Worm (Caenorhabditis elegans): ENCODE measurements around the gene ZK666.14.
A peak's percentile ranks its signal among the peaks of the same experiment; 100 is the strongest.

Gene ZK666.14

DNA sequence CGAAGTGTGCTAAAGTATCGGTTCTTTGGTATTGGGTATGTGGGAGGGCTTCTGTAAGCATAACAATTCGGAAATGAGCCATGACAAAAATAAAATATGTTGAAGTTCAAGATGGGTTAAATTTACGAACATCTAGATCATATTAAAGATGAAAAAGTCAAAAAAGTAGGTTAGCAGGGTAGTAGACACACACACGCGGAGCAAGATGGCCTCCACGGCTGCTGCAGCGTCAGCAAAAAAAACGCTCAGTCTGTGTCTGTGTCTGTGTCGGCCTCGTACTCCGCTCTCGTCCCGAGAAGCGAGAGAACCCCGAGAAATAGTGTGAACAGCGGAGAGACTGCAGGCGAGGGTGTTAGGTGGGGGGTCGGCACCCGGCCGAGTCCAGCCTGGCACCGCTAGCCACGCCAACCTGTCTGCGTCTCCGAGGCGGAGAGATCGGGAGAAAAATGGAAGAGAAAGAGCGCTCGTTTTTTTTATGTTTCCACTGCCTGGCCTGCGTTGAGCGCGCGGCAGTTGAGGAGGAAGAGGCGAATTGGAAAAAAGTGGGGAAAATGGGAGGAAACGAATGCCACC, 8.0 kb downstream of the ZK666.14 start, which contains the start of gene myrf-1 (continued):
- TF ChIP-seq D1046.2 (GFP tag; IDR thresholded peaks at IDR 0.05) (no peak), ceh-20 (GFP tag; IDR thresholded peaks at IDR 0.05) (peak; percentile 73), ceh-44 (GFP tag; IDR thresholded peaks at IDR 0.05) (0 out of 2 replicates have a peak, but pooled peaks have one; percentile 42), vab-7 (GFP tag; IDR thresholded peaks at IDR 0.05) (peak; percentile 64; the same call in 1 of the 2 replicates), unc-62 (GFP tag; optimal IDR thresholded peaks at IDR 0.05 in 1 of 2) (peak in 1 of 2 experiments; percentile 85), unc-62 (tag; optimal IDR thresholded peaks at IDR 0.05) (no peak), unc-39 (tag; optimal IDR thresholded peaks at IDR 0.05) (no peak), fos-1 (tag; optimal IDR thresholded peaks at IDR 0.05) (no peak), F26F4.8 (GFP tag; conservative IDR thresholded peaks at IDR 0.05) (0 out of 2 replicates have a peak, but pooled peaks have one; percentile 14), hmg-1.1 (GFP tag; IDR thresholded peaks at IDR 0.05) (peak; percentile 94), zip-2 (tag; optimal IDR thresholded peaks at IDR 0.05) (no peak), skn-1 (tag; optimal IDR thresholded peaks at IDR 0.05) (no peak), dve-1 (tag; optimal IDR thresholded peaks at IDR 0.05; ENCODE audit: insufficient read depth) (peak; percentile 86), saeg-2 (GFP tag; IDR thresholded peaks at IDR 0.05) (peak; percentile 84; the same call in 1 of the 2 replicates), mep-1 (tag; optimal IDR thresholded peaks at IDR 0.05) (peak; percentile 91), spr-3 (GFP tag; optimal IDR thresholded peaks at IDR 0.05) (peak; percentile 48), tag-97 (GFP tag; IDR thresholded peaks at IDR 0.05) (no peak), nhr-42 (GFP tag; IDR thresholded peaks at IDR 0.05) (peak; percentile 69; the same call in 1 of the 2 replicates), nhr-25 (tag; optimal IDR thresholded peaks at IDR 0.05; ENCODE audit: borderline replicate concordance, insufficient read depth) (peak; percentile 89), dmd-9 (GFP tag; IDR thresholded peaks at IDR 0.05) (0 out of 2 replicates have a peak, but pooled peaks have one; percentile 31)

DNA sequence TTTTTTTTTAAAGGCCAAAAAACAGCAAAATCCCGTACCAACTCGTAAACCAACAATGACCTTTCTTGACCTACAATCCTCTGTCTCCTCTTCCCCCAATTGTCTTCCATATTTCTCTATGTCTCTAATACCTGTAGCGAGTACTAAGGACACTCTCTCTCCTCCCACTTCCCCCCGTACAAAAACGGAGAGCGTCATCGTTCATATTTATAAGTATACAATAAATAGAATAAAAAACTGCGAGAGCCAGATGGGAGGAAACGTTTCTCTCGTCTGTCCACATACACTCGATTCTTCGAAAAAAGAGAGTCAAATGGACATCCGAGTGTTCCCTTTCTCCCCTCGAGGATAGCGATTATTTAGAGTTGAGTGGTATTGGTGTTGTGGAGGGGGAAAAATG, 10.2 kb downstream of the ZK666.14 start:
- no peak for TF ChIP-seq nhr-48 (tag; optimal IDR thresholded peaks at IDR 0.05)
- peak in 1 of 2 experiments; percentile 12 for TF ChIP-seq unc-62 (GFP tag; optimal IDR thresholded peaks at IDR 0.05 in 1 of 2)
- TF ChIP-seq unc-62 (tag; optimal IDR thresholded peaks at IDR 0.05) = no peak
- peak; percentile 25 for TF ChIP-seq hlh-11 (tag; optimal IDR thresholded peaks at IDR 0.05)
- peak; percentile 13 for TF ChIP-seq nhr-28 (tag; optimal IDR thresholded peaks at IDR 0.05)
- TF ChIP-seq dve-1 (tag; optimal IDR thresholded peaks at IDR 0.05; ENCODE audit: insufficient read depth) = peak; percentile 50
- TF ChIP-seq daf-16 (GFP tag; optimal IDR thresholded peaks at IDR 0.05) = no peak
- peak; percentile 6 for TF ChIP-seq daf-16 (tag; optimal IDR thresholded peaks at IDR 0.05)
- TF ChIP-seq pha-4 (GFP tag; IDR thresholded peaks at IDR 0.05) = no peak
- peak; percentile 88 for TF ChIP-seq pha-4 (tag; optimal IDR thresholded peaks at IDR 0.05)
- peak; percentile 43 for TF ChIP-seq mep-1 (tag; optimal IDR thresholded peaks at IDR 0.05)
- TF ChIP-seq spr-3 (GFP tag; optimal IDR thresholded peaks at IDR 0.05) = no peak

DNA sequence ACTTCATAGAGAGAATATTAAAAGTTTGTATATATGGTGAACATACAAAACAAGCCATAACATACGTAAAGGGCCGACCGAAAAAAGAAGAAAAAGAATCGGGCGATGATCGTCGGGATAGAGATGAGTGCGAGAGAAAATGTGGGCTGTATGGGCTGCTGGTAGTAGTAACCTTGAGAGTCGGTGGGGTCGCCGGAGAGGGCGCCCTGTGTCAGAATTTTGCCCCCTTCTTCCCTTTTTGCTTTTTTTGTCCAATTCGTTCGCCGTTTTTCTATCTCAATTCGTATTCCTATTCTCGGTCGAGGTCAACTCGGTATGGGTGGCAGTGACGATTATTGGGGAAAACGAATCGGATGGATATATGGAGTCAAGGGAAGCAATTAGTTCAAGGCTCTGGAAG, 11.4 kb downstream of the ZK666.14 start:
- TF ChIP-seq arid-1 (GFP tag; conservative IDR thresholded peaks at IDR 0.05) (no peak), jun-1 (tag; optimal IDR thresholded peaks at IDR 0.05) (no peak), nhr-28 (tag; optimal IDR thresholded peaks at IDR 0.05) (peak; percentile 13), vab-7 (GFP tag; IDR thresholded peaks at IDR 0.05) (no peak), tra-1 (GFP tag; IDR thresholded peaks at IDR 0.05) (no peak), egl-43 (GFP tag; IDR thresholded peaks at IDR 0.05) (no peak), skn-1 (tag; optimal IDR thresholded peaks at IDR 0.05) (no peak), unc-62 (GFP tag; optimal IDR thresholded peaks at IDR 0.05 in 1 of 2) (peak in 1 of 2 experiments; percentile 81), unc-62 (tag; optimal IDR thresholded peaks at IDR 0.05) (no peak), saeg-2 (GFP tag; IDR thresholded peaks at IDR 0.05) (no peak), nhr-25 (tag; optimal IDR thresholded peaks at IDR 0.05; ENCODE audit: borderline replicate concordance, insufficient read depth) (peak; percentile 71), D1046.2 (GFP tag; IDR thresholded peaks at IDR 0.05) (no peak), php-3 (GFP tag; IDR thresholded peaks at IDR 0.05) (no peak)

DNA sequence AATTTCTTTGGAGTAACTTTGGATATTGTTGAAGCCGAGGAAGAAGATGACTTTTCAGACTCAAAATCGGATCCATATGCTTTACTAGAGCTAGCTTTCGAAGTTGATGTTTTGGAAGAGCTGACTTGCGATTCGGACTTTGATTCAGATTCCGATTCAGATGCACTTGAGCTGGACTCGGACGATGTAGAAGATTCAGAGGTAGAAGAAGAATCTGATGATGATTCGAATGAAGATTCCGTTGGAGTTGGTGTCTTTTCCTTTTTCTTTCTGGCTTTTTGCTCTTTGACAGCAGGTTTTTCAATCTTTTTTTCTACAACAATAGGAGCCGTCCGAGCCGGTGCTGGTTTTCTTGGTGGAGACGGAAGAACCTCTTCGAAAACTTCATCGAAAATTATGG, 13.3 kb downstream of the ZK666.14 start:
- peak; percentile 5 for TF ChIP-seq aha-1 (tag)
- no peak for TF ChIP-seq pqm-1 (tag; optimal IDR thresholded peaks at IDR 0.05)
- TF ChIP-seq unc-62 (GFP tag; optimal IDR thresholded peaks at IDR 0.05 in 1 of 2) = peak in 1 of 2 experiments; percentile 90
- no peak for TF ChIP-seq unc-62 (tag; optimal IDR thresholded peaks at IDR 0.05)
- TF ChIP-seq ceh-82 (tag; optimal IDR thresholded peaks at IDR 0.05) = no peak
- TF ChIP-seq lin-39 (tag; optimal IDR thresholded peaks at IDR 0.05) = no peak

Data from whole organism, L4 larva.